Fruit fly (Drosophila melanogaster): ENCODE results near the gene Imp.

- TF ChIP-seq CG3163 (GFP tag; optimal IDR thresholded peaks at IDR 0.05) = no peak
- no peak for TF ChIP-seq ind (GFP tag; optimal IDR thresholded peaks at IDR 0.05)
- TF ChIP-seq Dfd (GFP tag; optimal IDR thresholded peaks at IDR 0.05) = no peak
- no peak for TF ChIP-seq CG7987 (GFP tag; optimal IDR thresholded peaks at IDR 0.05)
- TF ChIP-seq CG9876 (GFP tag; optimal IDR thresholded peaks at IDR 0.05) = no peak
- TF ChIP-seq Taf1 (GFP tag; IDR thresholded peaks at IDR 0.05) = no peak
- TF ChIP-seq CG1233 (GFP tag; optimal IDR thresholded peaks at IDR 0.05) = no peak
- TF ChIP-seq chm (GFP tag; IDR thresholded peaks at IDR 0.05) = no peak
- TF ChIP-seq CG16863 (GFP tag; optimal IDR thresholded peaks at IDR 0.05) = no peak
- TF ChIP-seq ab (GFP tag; optimal IDR thresholded peaks at IDR 0.05) = no peak
Measured at dm6 chrX:10787352-10787751, 36.7 kb downstream of the Imp start.
